Worm (Caenorhabditis elegans) whole organism, young adult: ENCODE measurements around the gene fut-5.

ENCODE experiments used
- B0261.1 ChIP-seq: sonication (generic microtip); optimal IDR thresholded peaks from 2 replicates; lab custom pipeline; 2016; ENCODE audit warnings: mild to moderate bottlenecking, missing genetic modification characterization, moderate library complexity, missing compliant biosample characterization
- C17E4.6 ChIP-seq: fragments of 200-800 bp; sonication (Bioruptor generic); IDR thresholded peaks from 2 replicates; pipeline ENCODE4 v1.3.6; 2022; ENCODE audit warnings: missing genetic modification reagents, missing genetic modification characterization, missing compliant biosample characterization
- F57C9.4 ChIP-seq: sonication (generic microtip); optimal IDR thresholded peaks from 2 replicates; lab custom pipeline; 2017; ENCODE audit warnings: mild to moderate bottlenecking, missing genetic modification characterization, missing compliant biosample characterization
- K11D2.4 ChIP-seq: fragments of 200-800 bp; sonication (Bioruptor generic); IDR thresholded peaks from 2 replicates; pipeline ENCODE4 v1.3.6; 2022; ENCODE audit warnings: missing genetic modification reagents, missing genetic modification characterization, missing compliant biosample characterization
- K12H6.12 ChIP-seq: fragments of 200-800 bp; sonication (Bioruptor generic); optimal IDR thresholded peaks from 2 replicates; lab custom pipeline; 2018; ENCODE audit warnings: mild to moderate bottlenecking, missing genetic modification characterization, missing compliant biosample characterization
- T07F8.4 ChIP-seq: sonication (generic microtip); optimal IDR thresholded peaks from 2 replicates; lab custom pipeline; 2016; ENCODE audit warnings: mild to moderate bottlenecking, missing genetic modification characterization, moderate library complexity, missing compliant biosample characterization
- Y53F4B.3 ChIP-seq: fragments of 200-800 bp; sonication (Bioruptor generic); IDR thresholded peaks from 2 replicates; pipeline ENCODE4 v1.3.6; 2022; ENCODE audit warnings: missing genetic modification reagents, missing genetic modification characterization, missing compliant biosample characterization
- Y56A3A.18 ChIP-seq: fragments of 200-800 bp; sonication (Bioruptor generic); IDR thresholded peaks from 2 replicates; pipeline ENCODE4 v1.3.6; 2022; ENCODE audit warnings: missing genetic modification reagents, missing genetic modification characterization, missing compliant biosample characterization
- Y67H2A.10 ChIP-seq: fragments of 200-800 bp; sonication (Bioruptor generic); conservative IDR thresholded peaks from 2 replicates; pipeline ENCODE4 v1.3.6; 2022; ENCODE audit warnings: missing genetic modification reagents, missing genetic modification characterization, missing compliant biosample characterization
- Y95B8A.8 ChIP-seq: fragments of 200-800 bp; sonication (Bioruptor generic); IDR thresholded peaks from 2 replicates; pipeline ENCODE4 v1.3.6; 2022; ENCODE audit warnings: missing genetic modification reagents, missing genetic modification characterization, missing compliant biosample characterization
- ZK185.1 ChIP-seq: sonication (generic microtip); optimal IDR thresholded peaks from 2 replicates; lab custom pipeline; 2016; ENCODE audit warnings: mild to moderate bottlenecking, missing genetic modification characterization, missing compliant biosample characterization; ENCODE audit not compliant: poor library complexity, severe bottlenecking
- ama-1 ChIP-seq, 3 experiments: fragments of 150-350 bp in 1 of 3; sonication (generic microtip) in 2 of 3; optimal IDR thresholded peaks; 2 replicates each; lab custom pipeline; 2014 to 2018; ENCODE audit warnings: missing biosample characterization in 2 of 3, missing genetic modification characterization in 2 of 3, missing genetic modification reagents in 2 of 3
- aptf-3 ChIP-seq: fragments of 200-800 bp; sonication (Bioruptor generic); IDR thresholded peaks from 2 replicates; pipeline ENCODE4 v1.3.6; 2022; ENCODE audit warnings: missing genetic modification characterization, missing compliant biosample characterization
- bed-1 ChIP-seq: fragments of 200-800 bp; sonication (Bioruptor generic); IDR thresholded peaks from 2 replicates; pipeline ENCODE4 v1.3.6; 2022; ENCODE audit warnings: missing genetic modification reagents, missing genetic modification characterization, missing compliant biosample characterization
- ccch-3 ChIP-seq: fragments of 200-800 bp; sonication (Bioruptor generic); optimal IDR thresholded peaks from 2 replicates; lab custom pipeline; 2018; ENCODE audit warnings: mild to moderate bottlenecking, missing genetic modification characterization, missing compliant biosample characterization
- ceh-100 ChIP-seq: fragments of 200-800 bp; sonication (Bioruptor generic); IDR thresholded peaks from 2 replicates; pipeline ENCODE4 v1.3.6; 2022; ENCODE audit warnings: missing genetic modification reagents, missing genetic modification characterization, missing compliant biosample characterization
- ceh-27 ChIP-seq: fragments of 200-800 bp; sonication (Bioruptor generic); optimal IDR thresholded peaks from 2 replicates; lab custom pipeline; 2018; ENCODE audit warnings: mild to moderate bottlenecking, missing genetic modification characterization, moderate library complexity, missing compliant biosample characterization
- ceh-40 ChIP-seq: fragments of 200-800 bp; sonication (Bioruptor generic); IDR thresholded peaks from 2 replicates; pipeline ENCODE4 v1.3.6; 2022; ENCODE audit warnings: missing genetic modification characterization, missing compliant biosample characterization
- ceh-91 ChIP-seq: fragments of 200-800 bp; sonication (Bioruptor generic); IDR thresholded peaks from 2 replicates; pipeline ENCODE4 v1.3.6; 2022; ENCODE audit warnings: missing genetic modification reagents, missing genetic modification characterization, missing compliant biosample characterization
- dpl-1 ChIP-seq: fragments of 150-350 bp; optimal IDR thresholded peaks from 2 replicates; lab custom pipeline; 2014; ENCODE audit warnings: missing biosample characterization, missing genetic modification reagents, missing genetic modification characterization
- efl-1 ChIP-seq: fragments of 150-350 bp; optimal IDR thresholded peaks from 2 replicates; lab custom pipeline; 2014; ENCODE audit warnings: missing biosample characterization, missing genetic modification reagents, missing genetic modification characterization
- egl-18 ChIP-seq: fragments of 200-800 bp; sonication (Bioruptor generic); IDR thresholded peaks from 2 replicates; pipeline ENCODE4 v1.3.6; 2022; ENCODE audit warnings: missing genetic modification reagents, missing genetic modification characterization, missing compliant biosample characterization
- egrh-3 ChIP-seq: fragments of 200-800 bp; sonication (Bioruptor generic); IDR thresholded peaks from 2 replicates; pipeline ENCODE4 v1.3.6; 2022; ENCODE audit warnings: missing genetic modification reagents, missing genetic modification characterization, missing compliant biosample characterization
- hsf-1 ChIP-seq: fragments of 200-800 bp; sonication (Bioruptor generic); IDR thresholded peaks from 2 replicates; pipeline ENCODE4 v1.3.6; 2022; ENCODE audit warnings: missing genetic modification reagents, missing genetic modification characterization, missing compliant biosample characterization
- lag-1 ChIP-seq: fragments of 200-800 bp; sonication (Bioruptor generic); IDR thresholded peaks from 2 replicates; pipeline ENCODE4 v1.3.6; 2022; ENCODE audit warnings: missing genetic modification reagents, missing genetic modification characterization, missing compliant biosample characterization
- let-607 ChIP-seq, 2 experiments: fragments of 200-800 bp in 1 of 2; sonication (Bioruptor generic) in 1 of 2; sonication (generic microtip) in 1 of 2; optimal IDR thresholded peaks; 2 replicates each; lab custom pipeline; 2016 to 2018; ENCODE audit warnings: mild to moderate bottlenecking in 2 of 2, missing compliant biosample characterization in 2 of 2, missing genetic modification characterization in 2 of 2, moderate library complexity in 2 of 2, missing genotype in 1 of 2
- lsl-1 ChIP-seq: fragments of 200-800 bp; sonication (Bioruptor generic); optimal IDR thresholded peaks from 2 replicates; lab custom pipeline; 2018; ENCODE audit warnings: mild to moderate bottlenecking, missing genetic modification characterization, moderate library complexity, missing compliant biosample characterization
- lsy-27 ChIP-seq: sonication (generic microtip); optimal IDR thresholded peaks from 2 replicates; lab custom pipeline; 2017; ENCODE audit warnings: missing genetic modification characterization, mild to moderate bottlenecking, missing compliant biosample characterization, antibody characterized with exemption, missing genotype, borderline replicate concordance; ENCODE audit not compliant: insufficient read depth
- madf-10 ChIP-seq: sonication (generic microtip); optimal IDR thresholded peaks from 2 replicates; lab custom pipeline; 2016; ENCODE audit warnings: mild to moderate bottlenecking, missing genetic modification characterization, missing compliant biosample characterization
- madf-3 ChIP-seq: fragments of 200-800 bp; sonication (Bioruptor generic); IDR thresholded peaks from 2 replicates; pipeline ENCODE4 v1.3.6; 2022; ENCODE audit warnings: missing genetic modification reagents, missing genetic modification characterization, missing compliant biosample characterization
- mes-4 ChIP-seq: sonication (generic microtip); optimal IDR thresholded peaks from 2 replicates; lab custom pipeline; 2016; ENCODE audit warnings: missing genotype, missing genetic modification characterization, missing compliant biosample characterization
- nhr-179 ChIP-seq: sonication (generic microtip); optimal IDR thresholded peaks from 2 replicates; lab custom pipeline; 2016; ENCODE audit warnings: mild to moderate bottlenecking, missing genetic modification characterization, missing compliant biosample characterization
- rcor-1 ChIP-seq: fragments of 200-800 bp; sonication (Bioruptor generic); IDR thresholded peaks from 2 replicates; pipeline ENCODE4 v1.3.6; 2022; ENCODE audit warnings: missing genetic modification reagents, missing genetic modification characterization, missing compliant biosample characterization
- repo-1 ChIP-seq: sonication (generic microtip); optimal IDR thresholded peaks from 2 replicates; lab custom pipeline; 2017; ENCODE audit warnings: mild to moderate bottlenecking, missing genetic modification characterization, missing compliant biosample characterization
- rpc-1 ChIP-seq, 2 experiments: fragments of 150-350 bp in 1 of 2; sonication (generic microtip) in 1 of 2; optimal IDR thresholded peaks; 2 replicates each; lab custom pipeline; 2014 to 2018; ENCODE audit warnings: missing biosample characterization in 1 of 2, missing genetic modification characterization in 1 of 2, missing genetic modification reagents in 1 of 2, missing genotype in 1 of 2
- snpc-1.1 ChIP-seq: sonication (generic microtip); optimal IDR thresholded peaks from 2 replicates; lab custom pipeline; 2017; ENCODE audit warnings: missing genetic modification characterization, mild to moderate bottlenecking, missing compliant biosample characterization, antibody characterized with exemption, moderate library complexity, missing genotype, missing genetic modification reagents; ENCODE audit not compliant: insufficient read depth
- tlf-1 ChIP-seq: fragments of 200-800 bp; sonication (Bioruptor generic); optimal IDR thresholded peaks from 2 replicates; lab custom pipeline; 2018; ENCODE audit warnings: mild to moderate bottlenecking, missing genetic modification characterization, missing compliant biosample characterization
- unc-62 ChIP-seq: fragments of 150-350 bp; optimal IDR thresholded peaks from 2 replicates; lab custom pipeline; 2014; ENCODE audit warnings: missing biosample characterization, missing genetic modification reagents, missing genetic modification characterization
- zim-3 ChIP-seq: sonication (generic microtip); optimal IDR thresholded peaks from 2 replicates; lab custom pipeline; 2017; ENCODE audit warnings: mild to moderate bottlenecking, missing genetic modification characterization, moderate library complexity, missing compliant biosample characterization
- ztf-22 ChIP-seq: fragments of 200-800 bp; sonication (Bioruptor generic); optimal IDR thresholded peaks from 2 replicates; lab custom pipeline; 2018; ENCODE audit warnings: mild to moderate bottlenecking, missing genetic modification characterization, moderate library complexity, missing compliant biosample characterization
- ztf-26 ChIP-seq: sonication (generic microtip); optimal IDR thresholded peaks from 2 replicates; lab custom pipeline; 2017; ENCODE audit warnings: missing genetic modification characterization, missing compliant biosample characterization
- ztf-6 ChIP-seq: fragments of 200-800 bp; sonication (Bioruptor generic); IDR thresholded peaks from 2 replicates; pipeline ENCODE4 v1.3.6; 2022; ENCODE audit warnings: missing genetic modification reagents, missing genetic modification characterization, missing compliant biosample characterization

fut-5 gene

DNA sequence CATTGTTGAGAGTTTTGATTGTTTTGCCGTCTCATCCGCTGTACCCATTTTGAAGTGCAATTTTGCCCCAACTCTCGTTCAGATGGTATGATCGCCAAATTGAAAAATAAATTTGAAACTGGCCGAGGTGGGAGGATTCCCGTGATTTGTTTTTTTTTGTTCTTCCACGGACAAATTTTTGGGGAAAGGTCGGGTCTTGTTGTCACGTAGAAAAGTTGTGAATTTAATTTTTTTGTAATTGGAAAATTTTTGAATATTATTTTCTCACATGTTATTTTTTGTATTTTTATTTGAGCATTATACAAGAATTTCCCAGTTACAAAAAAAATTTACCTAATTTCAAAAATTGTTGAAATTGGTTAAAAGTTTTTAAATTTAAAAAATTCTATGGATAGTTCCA lies 4.2 kb upstream of the fut-5 start, which contains the start of gene T05A7.6:
TSS of gene T05A7.6 (minus strand) at position 101 of the 400 bp plus-strand sequence.
- TF ChIP-seq egrh-3 (GFP tag; lab: Robert Waterston, UW) (no peak), C17E4.6 (GFP tag; lab: Robert Waterston, UW) (no peak), snpc-1.1 (tag; lab: Kevin White, UChicago) (no peak), B0261.1 (tag; lab: Kevin White, UChicago) (no peak), lsy-27 (tag; lab: Kevin White, UChicago) (no peak), K11D2.4 (GFP tag; lab: Robert Waterston, UW) (no peak), nhr-179 (tag; lab: Kevin White, UChicago) (no peak), unc-62 (GFP tag; lab: Kevin White, UChicago) (no peak), ztf-6 (no peak), ztf-22 (no peak), lag-1 (GFP tag; lab: Robert Waterston, UW) (no peak), T07F8.4 (tag; lab: Kevin White, UChicago) (no peak), ZK185.1 (tag; lab: Kevin White, UChicago) (no peak), K12H6.12 (no peak), Y53F4B.3 (no peak), aptf-3 (GFP tag; lab: Robert Waterston, UW) (no peak)

DNA sequence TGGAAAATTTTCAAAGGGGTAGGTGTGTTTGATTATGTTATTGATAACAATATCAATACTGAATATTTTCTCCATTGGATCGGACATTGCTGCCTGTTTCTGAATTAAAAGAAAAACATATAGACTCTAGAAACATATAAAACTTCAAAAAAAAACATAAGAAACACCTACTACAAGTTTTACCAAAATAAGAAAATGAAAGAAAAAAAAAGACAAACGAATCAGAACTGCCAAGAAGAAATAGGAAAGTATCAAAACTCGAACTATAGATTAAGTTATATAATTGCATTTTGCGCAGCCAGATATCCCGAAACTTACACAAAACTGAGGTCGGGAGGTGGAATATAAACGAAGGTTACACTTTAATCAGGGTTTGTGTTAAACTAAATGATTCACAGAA lies 2.1 kb downstream of the fut-5 start, which contains the start of gene T05A7.11:
TSS of gene T05A7.11 (minus strand) at position 101 of the 400 bp plus-strand sequence.
- TF ChIP-seq bed-1 (GFP tag; lab: Robert Waterston, UW) (no peak), madf-10 (tag; lab: Kevin White, UChicago) (no peak), B0261.1 (tag; lab: Kevin White, UChicago) (no peak), egl-18 (no peak), aptf-3 (GFP tag; lab: Robert Waterston, UW) (no peak), dpl-1 (GFP tag; lab: Kevin White, UChicago) (no peak)

DNA sequence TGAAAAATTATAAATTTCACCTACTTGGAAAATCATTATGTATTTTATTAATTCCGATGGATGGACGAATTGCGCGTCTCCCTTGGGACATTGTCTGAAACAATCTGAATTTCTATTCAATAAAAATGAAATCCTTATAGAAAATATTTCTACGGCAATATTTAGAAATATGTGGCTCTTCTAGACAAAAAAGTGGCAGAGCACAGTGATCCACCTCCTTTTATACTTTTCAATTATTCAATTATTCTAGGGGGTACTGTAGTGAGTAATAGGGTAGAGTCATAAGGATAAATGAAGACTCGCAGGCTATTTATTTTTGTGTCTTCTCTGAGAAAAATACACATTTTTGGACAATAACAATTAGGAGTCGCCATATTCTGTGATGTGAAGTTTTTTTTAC lies 4.3 kb downstream of the fut-5 start, which contains the start of gene T05A7.12:
TSS of gene T05A7.12 (minus strand) at position 101 of the 400 bp plus-strand sequence.
- no peak for TF ChIP-seq rpc-1 (optimal IDR thresholded peaks at IDR 0.05; lab: Kevin White, UChicago)
- TF ChIP-seq rpc-1 (tag; optimal IDR thresholded peaks at IDR 0.05; lab: Kevin White, UChicago): no peak
- TF ChIP-seq lsl-1 (GFP tag; lab: Kevin White, UChicago): no peak
- TF ChIP-seq madf-3 (GFP tag; lab: Robert Waterston, UW): no peak
- TF ChIP-seq Y53F4B.3: no peak
- no peak for TF ChIP-seq bed-1 (GFP tag; lab: Robert Waterston, UW)
- no peak for TF ChIP-seq Y56A3A.18
- TF ChIP-seq ccch-3 (GFP tag; lab: Kevin White, UChicago): no peak
- TF ChIP-seq ceh-27: no peak
- TF ChIP-seq repo-1: no peak

DNA sequence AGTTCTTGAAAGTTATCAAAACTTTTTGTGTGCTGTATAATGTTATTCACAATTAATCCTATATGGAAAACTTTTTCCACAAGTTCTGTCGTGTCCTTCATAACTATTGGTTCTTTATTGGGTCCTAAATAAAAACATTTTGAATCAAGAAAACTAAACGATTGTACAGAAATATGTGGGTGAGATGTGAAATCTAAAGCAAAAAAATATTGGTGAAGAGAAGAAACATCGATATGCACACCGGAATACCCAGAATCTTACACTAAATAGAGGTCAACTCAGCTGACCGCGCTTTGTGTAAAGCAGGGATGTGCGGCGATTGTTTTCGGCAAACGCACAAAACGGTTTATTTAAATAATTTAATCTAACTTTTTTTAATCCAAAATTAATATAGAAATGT lies 6.2 kb downstream of the fut-5 start, which contains the start of gene T05A7.13:
TSS of gene T05A7.13 (minus strand) at position 101 of the 400 bp plus-strand sequence.
- TF ChIP-seq ama-1 (optimal IDR thresholded peaks at IDR 0.05; lab: Kevin White, UChicago) (no peak), ama-1 (GFP tag; optimal IDR thresholded peaks at IDR 0.05; lab: Kevin White, UChicago) (no peak)

DNA sequence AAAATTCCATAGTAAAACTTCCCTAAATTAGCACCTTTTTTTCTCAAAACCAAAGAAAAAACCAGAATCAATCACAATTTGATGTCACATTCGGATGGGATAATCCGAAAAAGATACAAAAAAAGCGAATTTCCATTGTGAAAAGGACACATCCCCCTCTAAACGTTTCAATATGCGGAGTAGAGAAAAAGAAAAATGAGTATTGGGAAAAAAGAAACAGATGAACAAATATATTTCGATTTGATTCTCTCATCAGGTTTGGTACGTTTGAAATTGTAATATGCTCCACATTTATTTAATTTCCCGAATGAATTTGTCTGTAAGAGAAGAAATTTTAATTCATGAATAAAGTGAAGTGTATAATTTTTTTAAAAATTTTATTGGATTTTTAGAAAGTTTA lies 9.2 kb downstream of the fut-5 start:
- TF ChIP-seq egrh-3 (GFP tag; lab: Robert Waterston, UW) (no peak), ceh-91 (GFP tag; lab: Robert Waterston, UW) (no peak), zim-3 (no peak), rcor-1 (GFP tag; lab: Robert Waterston, UW) (no peak), Y95B8A.8 (no peak), Y67H2A.10 (GFP tag; lab: Robert Waterston, UW) (no peak), let-607 (tag; optimal IDR thresholded peaks at IDR 0.05; lab: Kevin White, UChicago) (no peak), ztf-26 (tag; lab: Kevin White, UChicago) (no peak), ceh-100 (no peak), ceh-40 (GFP tag; lab: Robert Waterston, UW) (no peak), tlf-1 (GFP tag; lab: Kevin White, UChicago) (no peak), efl-1 (GFP tag; lab: Kevin White, UChicago) (no peak), mes-4 (tag; lab: Kevin White, UChicago) (no peak), F57C9.4 (no peak), hsf-1 (GFP tag; lab: Robert Waterston, UW) (no peak)
